Worm (Caenorhabditis elegans): Measurements from ENCODE around the gene hsp-12.2.
A peak's percentile ranks its signal among the peaks of the same experiment; 100 is the strongest.

hsp-12.2 gene

ce11 chrIII:8125234-8125633, 12.6 kb upstream of the hsp-12.2 start:
- TF ChIP-seq aly-2 (tag; optimal IDR thresholded peaks at IDR 0.05) (no peak), skn-1 (tag; optimal IDR thresholded peaks at IDR 0.05) (no peak), Y55F3AM.14 (GFP tag; optimal IDR thresholded peaks at IDR 0.05) (no peak), sma-3 (GFP tag; optimal IDR thresholded peaks at IDR 0.05) (peak; percentile 38), F13H6.1 (tag; optimal IDR thresholded peaks at IDR 0.05) (peak; percentile 67), sma-9 (GFP tag; optimal IDR thresholded peaks at IDR 0.05) (peak; percentile 85), sma-9 (tag; optimal IDR thresholded peaks at IDR 0.05) (no peak), dmd-4 (tag; optimal IDR thresholded peaks at IDR 0.05) (no peak), alr-1 (tag; optimal IDR thresholded peaks at IDR 0.05) (no peak), egl-27 (tag; optimal IDR thresholded peaks at IDR 0.05) (peak; percentile 53), fos-1 (tag; optimal IDR thresholded peaks at IDR 0.05) (peak; percentile 72), nhr-6 (tag; optimal IDR thresholded peaks at IDR 0.05) (peak; percentile 80), snpc-4 (tag; optimal IDR thresholded peaks at IDR 0.05) (no peak), zag-1 (tag; optimal IDR thresholded peaks at IDR 0.05) (no peak), nhr-12 (tag; optimal IDR thresholded peaks at IDR 0.05) (no peak), ceh-82 (tag; optimal IDR thresholded peaks at IDR 0.05) (no peak), unc-55 (GFP tag; optimal IDR thresholded peaks at IDR 0.05) (peak; percentile 89), ztf-11 (tag; optimal IDR thresholded peaks at IDR 0.05) (no peak), crh-2 (tag; optimal IDR thresholded peaks at IDR 0.05) (peak; percentile 85), lin-39 (tag; optimal IDR thresholded peaks at IDR 0.05) (no peak), nhr-23 (tag; optimal IDR thresholded peaks at IDR 0.05) (no peak), gmeb-1 (tag; optimal IDR thresholded peaks at IDR 0.05) (peak; percentile 32), sem-4 (tag; optimal IDR thresholded peaks at IDR 0.05) (no peak), nhr-77 (tag; optimal IDR thresholded peaks at IDR 0.05) (no peak), mbf-1 (tag; optimal IDR thresholded peaks at IDR 0.05) (no peak), nhr-129 (tag; optimal IDR thresholded peaks at IDR 0.05) (peak; percentile 63), nhr-237 (tag; optimal IDR thresholded peaks at IDR 0.05) (no peak), ztf-4 (tag; optimal IDR thresholded peaks at IDR 0.05) (peak; percentile 40), elt-3 (tag; optimal IDR thresholded peaks at IDR 0.05) (no peak), elt-1 (tag; optimal IDR thresholded peaks at IDR 0.05) (no peak), ztf-1 (GFP tag; conservative IDR thresholded peaks at IDR 0.05) (no peak), nhr-10 (tag; optimal IDR thresholded peaks at IDR 0.05) (no peak), ama-1 (optimal IDR thresholded peaks at IDR 0.05) (no peak), C34F6.9 (tag; optimal IDR thresholded peaks at IDR 0.05) (peak; percentile 71), lsy-2 (tag; optimal IDR thresholded peaks at IDR 0.05) (peak; percentile 62 to 81), unc-62 (GFP tag; optimal IDR thresholded peaks at IDR 0.05) (no peak), mdl-1 (tag; optimal IDR thresholded peaks at IDR 0.05) (no peak), lin-11 (tag; optimal IDR thresholded peaks at IDR 0.05) (no peak), ZK546.5 (tag; optimal IDR thresholded peaks at IDR 0.05) (no peak), peb-1 (tag; optimal IDR thresholded peaks at IDR 0.05) (no peak), lin-13 (GFP tag; optimal IDR thresholded peaks at IDR 0.05) (peak; percentile 36), blmp-1 (tag; optimal IDR thresholded peaks at IDR 0.05; ENCODE audit: insufficient read depth) (no peak), unc-39 (tag; optimal IDR thresholded peaks at IDR 0.05) (no peak), ceh-16 (tag; optimal IDR thresholded peaks at IDR 0.05) (no peak), nhr-25 (tag; optimal IDR thresholded peaks at IDR 0.05) (peak; percentile 26), R02D3.7 (tag; optimal IDR thresholded peaks at IDR 0.05) (no peak), nhr-11 (tag; optimal IDR thresholded peaks at IDR 0.05) (no peak), nhr-21 (tag; optimal IDR thresholded peaks at IDR 0.05) (peak; percentile 34), mab-5 (tag; optimal IDR thresholded peaks at IDR 0.05) (no peak)

Measured in whole organism, L2 larva.